Worm (Caenorhabditis elegans) whole organism, L1 larva: ENCODE data around the gene F02C12.3.

Experiments used
- C16A3.4 ChIP-seq: fragments of 150-350 bp; optimal IDR thresholded peaks from 2 replicates; lab custom pipeline; 2014; ENCODE audit warnings: missing biosample characterization, missing genetic modification characterization
- F16B12.6 ChIP-seq: fragments of 150-350 bp; optimal IDR thresholded peaks from 2 replicates; lab custom pipeline; 2014; ENCODE audit warnings: missing biosample characterization, missing genetic modification characterization
- ama-1 ChIP-seq: fragments of 150-350 bp; optimal IDR thresholded peaks from 2 replicates; lab custom pipeline; 2014
- blmp-1 ChIP-seq: fragments of 150-350 bp; optimal IDR thresholded peaks from 2 replicates; lab custom pipeline; 2014; ENCODE audit warnings: missing biosample characterization, missing genetic modification characterization
- ces-1 ChIP-seq: fragments of 150-350 bp; optimal IDR thresholded peaks from 2 replicates; lab custom pipeline; 2014; ENCODE audit warnings: missing biosample characterization, missing genetic modification reagents, missing genetic modification characterization
- elt-2 ChIP-seq: sonication (generic microtip); optimal IDR thresholded peaks from 2 replicates; lab custom pipeline; 2016; ENCODE audit warnings: missing genetic modification characterization, mild to moderate bottlenecking, inconsistent platforms, missing compliant biosample characterization, missing genetic modification reagents
- fkh-10 ChIP-seq: sonication (generic microtip); optimal IDR thresholded peaks from 2 replicates; lab custom pipeline; 2017; ENCODE audit warnings: missing biosample characterization, missing genetic modification reagents, missing genetic modification characterization
- lin-13 ChIP-seq: fragments of 150-350 bp; optimal IDR thresholded peaks from 2 replicates; lab custom pipeline; 2014; ENCODE audit warnings: missing biosample characterization, missing genetic modification reagents, missing genetic modification characterization
- lin-39 ChIP-seq: fragments of 150-350 bp; optimal IDR thresholded peaks from 2 replicates; lab custom pipeline; 2014; ENCODE audit warnings: missing biosample characterization, missing genetic modification reagents, missing genetic modification characterization
- nhr-237 ChIP-seq: fragments of 150-350 bp; optimal IDR thresholded peaks from 2 replicates; lab custom pipeline; 2014; ENCODE audit warnings: missing biosample characterization, missing genetic modification characterization
- pag-3 ChIP-seq: sonication (generic microtip); optimal IDR thresholded peaks from 2 replicates; lab custom pipeline; 2017; ENCODE audit warnings: missing genetic modification characterization, mild to moderate bottlenecking, missing compliant biosample characterization, antibody characterized with exemption, borderline replicate concordance; ENCODE audit not compliant: insufficient read depth
- pqm-1 ChIP-seq: sonication (generic microtip); optimal IDR thresholded peaks from 3 replicates; lab custom pipeline; 2017; ENCODE audit warnings: missing biosample characterization, missing genetic modification characterization
- skn-1 ChIP-seq: fragments of 150-350 bp; optimal IDR thresholded peaks from 2 replicates; lab custom pipeline; 2014; ENCODE audit warnings: missing biosample characterization, missing genetic modification characterization
- ztf-11 ChIP-seq, 2 experiments: sonication (generic microtip); optimal IDR thresholded peaks; 2 replicates each; lab custom pipeline; 2016 to 2017; ENCODE audit warnings: missing genetic modification characterization in 2 of 2, missing biosample characterization in 1 of 2, missing compliant biosample characterization in 1 of 2

DNA sequence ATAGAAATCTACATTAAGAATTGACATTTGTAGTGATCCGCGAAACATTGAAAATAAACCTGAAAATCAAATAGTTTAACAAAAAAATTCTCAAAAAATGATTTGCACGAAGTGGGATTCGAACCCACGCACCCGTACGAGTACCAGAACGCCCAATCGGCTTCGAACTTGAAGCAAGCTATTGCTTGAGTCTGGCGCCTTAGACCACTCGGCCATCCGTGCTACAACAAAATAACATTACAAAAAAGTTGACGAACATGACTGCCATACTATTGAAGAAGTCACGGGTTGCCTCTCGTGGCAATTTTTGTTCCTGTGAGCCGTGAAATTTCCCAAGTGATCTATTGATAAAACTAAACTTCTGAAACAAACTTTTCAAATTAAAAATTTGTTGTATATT lies 46.5 kb downstream of the F02C12.3 start:
- TF ChIP-seq lin-13 (GFP tag; lab: Kevin White, UChicago) (no peak), pqm-1 (no peak), elt-2 (tag; lab: Kevin White, UChicago) (no peak), blmp-1 (tag; lab: Kevin White, UChicago) (no peak), ztf-11 (tag; optimal IDR thresholded peaks at IDR 0.05; lab: Kevin White, UChicago) (no peak), C16A3.4 (tag; lab: Kevin White, UChicago) (no peak), nhr-237 (tag; lab: Kevin White, UChicago) (no peak), ces-1 (no peak), skn-1 (no peak), F16B12.6 (no peak), pag-3 (no peak), lin-39 (tag; lab: Kevin White, UChicago) (no peak), fkh-10 (GFP tag; lab: Kevin White, UChicago) (no peak), ama-1 (lab: Kevin White, UChicago) (no peak)
